Fruit fly (Drosophila melanogaster) whole organism, adult: Measurements from ENCODE around the gene Cdlc2.

Source experiments
- CG11617 ChIP-seq: fragments of 200-800 bp; sonication (Bioruptor generic); optimal IDR thresholded peaks from 2 replicates; lab custom pipeline; 2017; ENCODE audit warnings: mild to moderate bottlenecking, missing biosample characterization, missing genetic modification reagents, missing genetic modification characterization
- CG14711 ChIP-seq: fragments of 200-800 bp; sonication (Bioruptor generic); optimal IDR thresholded peaks from 2 replicates; lab custom pipeline; 2018; ENCODE audit warnings: missing biosample characterization, mild to moderate bottlenecking, missing genetic modification characterization, moderate library complexity
- CG1620 ChIP-seq: fragments of 200-800 bp; sonication (Bioruptor generic); optimal IDR thresholded peaks from 2 replicates; lab custom pipeline; 2016; ENCODE audit warnings: missing biosample characterization, missing genetic modification characterization
- CG33017 ChIP-seq: fragments of 200-800 bp; sonication (Bioruptor generic); optimal IDR thresholded peaks from 2 replicates; lab custom pipeline; 2018; ENCODE audit warnings: missing biosample characterization, mild to moderate bottlenecking, missing genetic modification characterization, moderate library complexity
- CG7045 ChIP-seq: fragments of 200-800 bp; sonication (Bioruptor generic); optimal IDR thresholded peaks from 2 replicates; lab custom pipeline; 2017; ENCODE audit warnings: missing biosample characterization, mild to moderate bottlenecking, missing genetic modification characterization
- bab1 ChIP-seq: fragments of 200-800 bp; sonication (Bioruptor generic); optimal IDR thresholded peaks from 3 replicates; lab custom pipeline; 2019; ENCODE audit warnings: missing biosample characterization, mild to moderate bottlenecking, missing genetic modification characterization, moderate library complexity
- kay ChIP-seq: fragments of 200-800 bp; sonication (Bioruptor generic); peaks from one replicate; lab custom pipeline; 2016; ENCODE audit warnings: missing biosample characterization, missing genetic modification characterization, borderline replicate concordance
- ovo ChIP-seq: fragments of 200-800 bp; sonication (Bioruptor generic); optimal IDR thresholded peaks from 2 replicates; lab custom pipeline; 2016; ENCODE audit warnings: missing biosample characterization, missing genetic modification characterization

- TF ChIP-seq CG14711 (no peak), CG33017 (tag; lab: Kevin White, UChicago) (no peak), bab1 (GFP tag; lab: Kevin White, UChicago) (no peak), ovo (GFP tag; lab: Kevin White, UChicago) (no peak), CG7045 (GFP tag; lab: Kevin White, UChicago) (no peak), kay (no peak), CG1620 (GFP tag; lab: Kevin White, UChicago) (no peak), CG11617 (GFP tag; lab: Kevin White, UChicago) (no peak)
Observed at dm6 chr2L:1386512-1386911, 42.3 kb downstream of the Cdlc2 start.
